Worm (Caenorhabditis elegans) whole organism, L1 larva: Measurements from ENCODE around the gene irld-24.
A peak's percentile ranks its signal among the peaks of the same experiment; 100 is the strongest.

Experiments
- C34B4.2 ChIP-seq: sonication (generic microtip); optimal IDR thresholded peaks from 2 replicates; lab custom pipeline; 2017; ENCODE audit warnings: mild to moderate bottlenecking, missing genetic modification characterization, missing compliant biosample characterization
- alr-1 ChIP-seq: fragments of 200-800 bp; sonication (Bioruptor generic); optimal IDR thresholded peaks from 2 replicates; lab custom pipeline; 2018; ENCODE audit warnings: borderline replicate concordance, mild to moderate bottlenecking, missing genetic modification characterization, missing compliant biosample characterization
- aly-2 ChIP-seq: fragments of 150-350 bp; optimal IDR thresholded peaks from 2 replicates; lab custom pipeline; 2014; ENCODE audit warnings: missing biosample characterization, missing genetic modification characterization
- ama-1 ChIP-seq: fragments of 150-350 bp; optimal IDR thresholded peaks from 2 replicates; lab custom pipeline; 2014
- blmp-1 ChIP-seq: fragments of 150-350 bp; optimal IDR thresholded peaks from 2 replicates; lab custom pipeline; 2014; ENCODE audit warnings: missing biosample characterization, missing genetic modification characterization
- ceh-63 ChIP-seq: fragments of 200-800 bp; sonication (Bioruptor generic); optimal IDR thresholded peaks from 2 replicates; lab custom pipeline; 2018; ENCODE audit warnings: mild to moderate bottlenecking, missing genetic modification characterization, missing compliant biosample characterization
- ceh-8 ChIP-seq: fragments of 200-800 bp; sonication (Bioruptor generic); optimal IDR thresholded peaks from 2 replicates; lab custom pipeline; 2018; ENCODE audit warnings: mild to moderate bottlenecking, missing genetic modification characterization, moderate library complexity, missing compliant biosample characterization
- ceh-88 ChIP-seq: fragments of 200-800 bp; sonication (Bioruptor generic); IDR thresholded peaks from 2 replicates; pipeline ENCODE4 v1.3.6; 2022; ENCODE audit warnings: missing genetic modification characterization, missing compliant biosample characterization
- ceh-90 ChIP-seq: sonication (generic microtip); optimal IDR thresholded peaks from 2 replicates; lab custom pipeline; 2016; ENCODE audit warnings: missing genetic modification characterization, missing compliant biosample characterization
- dpl-1 ChIP-seq, 3 experiments: fragments of 150-350 bp in 2 of 3; sonication (generic microtip) in 1 of 3; optimal IDR thresholded peaks; 2 replicates each; lab custom pipeline; 2014 to 2017; ENCODE audit warnings: missing biosample characterization in 3 of 3, missing genetic modification characterization in 3 of 3, missing genetic modification reagents in 3 of 3
- dsc-1 ChIP-seq: sonication (generic microtip); optimal IDR thresholded peaks from 2 replicates; lab custom pipeline; 2016; ENCODE audit warnings: mild to moderate bottlenecking, missing genetic modification characterization, missing compliant biosample characterization
- efl-3 ChIP-seq: fragments of 200-800 bp; sonication (Bioruptor generic); optimal IDR thresholded peaks from 2 replicates; lab custom pipeline; 2018; ENCODE audit warnings: mild to moderate bottlenecking, missing genetic modification characterization, missing compliant biosample characterization
- elt-2 ChIP-seq: sonication (generic microtip); optimal IDR thresholded peaks from 2 replicates; lab custom pipeline; 2016; ENCODE audit warnings: missing genetic modification characterization, mild to moderate bottlenecking, inconsistent platforms, missing compliant biosample characterization, missing genetic modification reagents
- fkh-4 ChIP-seq: sonication (generic microtip); optimal IDR thresholded peaks from 2 replicates; lab custom pipeline; 2016; ENCODE audit warnings: missing compliant biosample characterization, missing genetic modification characterization, borderline replicate concordance
- fkh-8 ChIP-seq: sonication (generic microtip); optimal IDR thresholded peaks from 2 replicates; lab custom pipeline; 2016; ENCODE audit warnings: mild to moderate bottlenecking, missing genetic modification characterization, missing compliant biosample characterization
- fos-1 ChIP-seq: fragments of 150-350 bp; optimal IDR thresholded peaks from 2 replicates; lab custom pipeline; 2014; ENCODE audit warnings: missing biosample characterization, missing genetic modification characterization
- hlh-17 ChIP-seq: fragments of 200-800 bp; sonication (Bioruptor generic); optimal IDR thresholded peaks from 2 replicates; lab custom pipeline; 2018; ENCODE audit warnings: missing genetic modification characterization, mild to moderate bottlenecking, missing compliant biosample characterization, moderate library complexity, borderline replicate concordance
- hpl-2 ChIP-seq: fragments of 150-350 bp; optimal IDR thresholded peaks from 2 replicates; lab custom pipeline; 2014; ENCODE audit warnings: missing biosample characterization, missing genetic modification reagents, missing genetic modification characterization
- irx-1 ChIP-seq: sonication (generic microtip); optimal IDR thresholded peaks from 2 replicates; lab custom pipeline; 2016; ENCODE audit warnings: missing genetic modification characterization, missing compliant biosample characterization
- lin-13 ChIP-seq: fragments of 150-350 bp; optimal IDR thresholded peaks from 2 replicates; lab custom pipeline; 2014; ENCODE audit warnings: missing biosample characterization, missing genetic modification reagents, missing genetic modification characterization
- lin-15B ChIP-seq: fragments of 150-350 bp; sonication (generic microtip); optimal IDR thresholded peaks from 3 replicates; lab custom pipeline; 2014; ENCODE audit warnings: missing biosample characterization, missing genetic modification characterization
- lin-35 ChIP-seq, 2 experiments: fragments of 150-350 bp; optimal IDR thresholded peaks; 2 replicates each; lab custom pipeline; 2014; ENCODE audit warnings: missing biosample characterization in 2 of 2, missing genetic modification characterization in 2 of 2, missing genetic modification reagents in 2 of 2
- lin-39 ChIP-seq: fragments of 150-350 bp; optimal IDR thresholded peaks from 2 replicates; lab custom pipeline; 2014; ENCODE audit warnings: missing biosample characterization, missing genetic modification reagents, missing genetic modification characterization
- mef-2 ChIP-seq: fragments of 150-350 bp; optimal IDR thresholded peaks from 2 replicates; lab custom pipeline; 2014; ENCODE audit warnings: missing biosample characterization, missing genetic modification characterization
- nhr-19 ChIP-seq: fragments of 200-800 bp; sonication (Bioruptor generic); conservative IDR thresholded peaks from 2 replicates; pipeline ENCODE4 v1.3.6; 2022; ENCODE audit warnings: missing genetic modification characterization, missing compliant biosample characterization
- nhr-237 ChIP-seq: fragments of 150-350 bp; optimal IDR thresholded peaks from 2 replicates; lab custom pipeline; 2014; ENCODE audit warnings: missing biosample characterization, missing genetic modification characterization
- nhr-71 ChIP-seq: sonication (generic microtip); optimal IDR thresholded peaks from 2 replicates; lab custom pipeline; 2016; ENCODE audit warnings: mild to moderate bottlenecking, missing genetic modification characterization, moderate library complexity, missing compliant biosample characterization
- nhr-85 ChIP-seq: sonication (generic microtip); peaks from one replicate; lab custom pipeline; 2016; ENCODE audit warnings: missing genetic modification characterization, inconsistent platforms, missing compliant biosample characterization
- nhr-90 ChIP-seq: sonication (generic microtip); optimal IDR thresholded peaks from 2 replicates; lab custom pipeline; 2016; ENCODE audit warnings: mild to moderate bottlenecking, missing genetic modification characterization, missing compliant biosample characterization; ENCODE audit not compliant: poor library complexity
- rnt-1 ChIP-seq: sonication (generic microtip); optimal IDR thresholded peaks from 2 replicates; lab custom pipeline; 2016; ENCODE audit warnings: mild to moderate bottlenecking, missing genetic modification characterization, moderate library complexity, missing compliant biosample characterization
- skn-1 ChIP-seq: fragments of 150-350 bp; optimal IDR thresholded peaks from 2 replicates; lab custom pipeline; 2014; ENCODE audit warnings: missing biosample characterization, missing genetic modification characterization
- snpc-4 ChIP-seq: fragments of 150-350 bp; optimal IDR thresholded peaks from 2 replicates; lab custom pipeline; 2014; ENCODE audit warnings: missing biosample characterization, missing genetic modification characterization
- snu-23 ChIP-seq: sonication (generic microtip); optimal IDR thresholded peaks from 2 replicates; lab custom pipeline; 2016; ENCODE audit warnings: missing genetic modification characterization, missing compliant biosample characterization
- sptf-1 ChIP-seq: fragments of 150-350 bp; optimal IDR thresholded peaks from 2 replicates; lab custom pipeline; 2014; ENCODE audit warnings: missing biosample characterization, missing genetic modification characterization
- sup-37 ChIP-seq: fragments of 200-800 bp; sonication (Bioruptor generic); optimal IDR thresholded peaks from 2 replicates; lab custom pipeline; 2018; ENCODE audit warnings: mild to moderate bottlenecking, missing genetic modification characterization, missing compliant biosample characterization
- tbx-2 ChIP-seq: sonication (generic microtip); optimal IDR thresholded peaks from 2 replicates; lab custom pipeline; 2016; ENCODE audit warnings: missing genetic modification characterization, missing compliant biosample characterization
- unc-130 ChIP-seq: fragments of 150-350 bp; optimal IDR thresholded peaks from 2 replicates; lab custom pipeline; 2017; ENCODE audit warnings: missing biosample characterization, missing genetic modification characterization, inconsistent platforms
- unc-62 ChIP-seq: fragments of 150-350 bp; optimal IDR thresholded peaks from 2 replicates; lab custom pipeline; 2014; ENCODE audit warnings: missing biosample characterization, missing genetic modification reagents, missing genetic modification characterization
- unc-98 ChIP-seq: fragments of 200-800 bp; sonication (Bioruptor generic); IDR thresholded peaks from 2 replicates; pipeline ENCODE4 v1.3.6; 2022; ENCODE audit warnings: missing genetic modification characterization, missing compliant biosample characterization
- vab-15 ChIP-seq: sonication (generic microtip); optimal IDR thresholded peaks from 2 replicates; lab custom pipeline; 2017; ENCODE audit warnings: missing genotype, mild to moderate bottlenecking, missing genetic modification characterization, missing compliant biosample characterization

Gene irld-24

DNA sequence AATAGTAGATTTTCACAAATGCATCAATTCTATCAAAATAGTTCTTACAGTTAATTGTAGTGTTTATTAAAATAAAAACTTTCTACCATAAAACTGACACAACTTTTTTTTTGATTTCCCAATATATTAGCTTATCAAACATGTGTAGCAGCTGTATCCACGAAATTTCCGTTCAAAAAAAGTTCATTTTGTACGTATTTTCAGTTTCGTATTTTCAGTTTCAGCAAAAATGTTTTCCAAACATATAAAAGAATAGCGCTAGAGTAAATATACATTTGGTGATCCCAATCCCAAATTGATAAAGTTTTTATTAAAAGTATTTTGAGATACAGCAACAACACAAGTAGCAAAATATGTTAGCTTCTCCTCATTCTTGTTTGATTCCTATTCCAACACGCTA, 43.0 kb downstream of the irld-24 start:
- TF ChIP-seq dpl-1 (GFP tag; optimal IDR thresholded peaks at IDR 0.05; lab: Kevin White, UChicago) = no peak
- TF ChIP-seq snpc-4 (tag; lab: Kevin White, UChicago) = no peak
- TF ChIP-seq nhr-237 (tag; lab: Kevin White, UChicago) = no peak
- TF ChIP-seq fkh-8 (tag; lab: Kevin White, UChicago) = no peak
- no peak for TF ChIP-seq blmp-1 (tag; lab: Kevin White, UChicago)
- no peak for TF ChIP-seq lin-15B
- no peak for TF ChIP-seq unc-98 (GFP tag; lab: Robert Waterston, UW)
- TF ChIP-seq snu-23 (GFP tag; lab: Kevin White, UChicago) = no peak
- no peak for TF ChIP-seq ama-1
- no peak for TF ChIP-seq mef-2 (tag; lab: Kevin White, UChicago)
- TF ChIP-seq hlh-17 (GFP tag; lab: Kevin White, UChicago) = no peak
- TF ChIP-seq aly-2 (tag; lab: Kevin White, UChicago) = no peak
- TF ChIP-seq alr-1 (tag; lab: Kevin White, UChicago) = no peak
- no peak for TF ChIP-seq ceh-63
- TF ChIP-seq skn-1 (tag; lab: Kevin White, UChicago) = no peak
- no peak for TF ChIP-seq lin-13 (GFP tag; lab: Kevin White, UChicago)
- no peak for TF ChIP-seq sptf-1 (tag; lab: Kevin White, UChicago)
- TF ChIP-seq ceh-8 (GFP tag; lab: Kevin White, UChicago) = no peak
- no peak for TF ChIP-seq irx-1 (tag; lab: Kevin White, UChicago)

DNA sequence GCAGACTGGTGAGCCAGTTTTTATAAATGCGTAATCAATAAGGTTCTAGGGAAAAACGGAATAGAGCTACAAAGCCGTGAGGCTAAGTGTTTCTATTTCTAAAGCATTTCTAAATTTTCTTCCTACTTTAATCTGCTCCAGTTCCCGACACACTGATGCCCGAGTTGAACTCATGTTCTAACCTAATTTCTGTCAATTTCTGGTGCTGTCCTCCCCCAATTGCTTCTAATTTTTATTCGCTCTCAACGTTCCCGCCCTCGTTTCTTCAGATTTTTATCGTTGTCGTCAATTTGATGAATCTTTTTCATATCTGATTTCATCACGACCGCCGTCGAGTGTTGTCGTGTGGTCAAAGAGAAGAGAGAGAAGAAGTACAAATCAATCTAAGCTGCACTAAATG, 43.5 kb downstream of the irld-24 start:
- no peak for TF ChIP-seq elt-2 (tag; lab: Kevin White, UChicago)
- no peak for TF ChIP-seq hpl-2 (GFP tag; lab: Kevin White, UChicago)
- TF ChIP-seq ama-1 = no peak
- TF ChIP-seq tbx-2 (tag; lab: Kevin White, UChicago) = no peak
- TF ChIP-seq unc-130 (tag; lab: Kevin White, UChicago) = no peak
- TF ChIP-seq nhr-71 (tag; lab: Kevin White, UChicago) = no peak
- no peak for TF ChIP-seq lin-39 (tag; lab: Kevin White, UChicago)
- no peak for TF ChIP-seq ceh-90 (tag; lab: Kevin White, UChicago)
- no peak for TF ChIP-seq sup-37 (GFP tag; lab: Kevin White, UChicago)
- no peak for TF ChIP-seq unc-62
- no peak for TF ChIP-seq nhr-85 (tag; lab: Kevin White, UChicago)
- no peak for TF ChIP-seq vab-15 (tag; lab: Kevin White, UChicago)
- TF ChIP-seq C34B4.2 (tag; lab: Kevin White, UChicago) = no peak
- TF ChIP-seq efl-3 (GFP tag; lab: Kevin White, UChicago) = no peak
- TF ChIP-seq sptf-1 (tag; lab: Kevin White, UChicago) = no peak
- no peak for TF ChIP-seq blmp-1 (tag; lab: Kevin White, UChicago)
- no peak for TF ChIP-seq nhr-90 (tag; lab: Kevin White, UChicago)
- TF ChIP-seq dsc-1 = no peak
- no peak for TF ChIP-seq ceh-88 (GFP tag; lab: Robert Waterston, UW)

DNA sequence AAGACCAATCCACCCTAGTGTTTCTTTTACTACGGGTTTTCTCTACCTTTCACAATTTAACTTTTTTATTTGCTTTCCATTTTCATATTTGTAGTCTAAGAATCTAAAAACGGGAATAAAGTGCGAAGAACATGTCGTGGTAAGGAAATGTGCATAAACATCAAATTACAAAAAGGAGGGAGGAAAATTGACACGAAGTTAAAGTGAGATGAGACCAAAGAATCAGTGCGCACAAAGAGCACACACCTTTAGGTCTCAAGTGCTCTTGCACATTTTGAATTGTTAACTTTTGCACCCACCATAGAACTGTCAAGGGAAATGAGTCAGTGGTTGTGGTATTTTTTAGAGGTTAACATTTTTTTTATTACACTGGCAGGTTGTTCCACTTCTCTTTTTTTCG, 44.1 kb downstream of the irld-24 start:
- TF ChIP-seq sup-37 (GFP tag; lab: Kevin White, UChicago) (no peak), fkh-4 (tag; lab: Kevin White, UChicago) (no peak), snu-23 (GFP tag; lab: Kevin White, UChicago) (no peak), nhr-19 (GFP tag; lab: Robert Waterston, UW) (0 out of 2 replicates have a peak, but pooled peaks have one; percentile 18), lin-35 (GFP tag; optimal IDR thresholded peaks at IDR 0.05; lab: Kevin White, UChicago) (peak in 1 of 2 experiments; percentile 14), rnt-1 (tag; lab: Kevin White, UChicago) (no peak), fos-1 (tag; lab: Kevin White, UChicago) (no peak)
